Fruit fly (Drosophila melanogaster) whole organism, embryonic: ENCODE results near the gene Wsck.

Source experiments
- Ada2b ChIP-seq: fragments of 200-800 bp; sonication (Bioruptor generic); IDR thresholded peaks from 2 replicates; pipeline ENCODE4 v1.3.6; 2022; ENCODE audit warnings: missing biosample characterization, missing genetic modification characterization
- BEAF-32 ChIP-seq: fragments of 200-800 bp; sonication (Bioruptor generic); optimal IDR thresholded peaks from 3 replicates; lab custom pipeline; 2017; ENCODE audit warnings: missing biosample characterization, missing genetic modification characterization, mild to moderate bottlenecking, moderate library complexity, missing genetic modification reagents
- BtbVII ChIP-seq: fragments of 200-800 bp; sonication (Bioruptor generic); optimal IDR thresholded peaks from 3 replicates; lab custom pipeline; 2017; ENCODE audit warnings: missing biosample characterization, mild to moderate bottlenecking, missing genetic modification characterization
- CG10543 ChIP-seq: fragments of 200-800 bp; sonication (Bioruptor generic); optimal IDR thresholded peaks from 3 replicates; lab custom pipeline; 2017; ENCODE audit warnings: missing biosample characterization, mild to moderate bottlenecking, missing genetic modification characterization, moderate library complexity
- CG11560 ChIP-seq: fragments of 200-800 bp; sonication (Bioruptor generic); IDR thresholded peaks from 3 replicates; pipeline ENCODE4 v1.3.6; 2022; ENCODE audit warnings: missing biosample characterization, missing genetic modification characterization
- CG13123 ChIP-seq: fragments of 200-800 bp; sonication (Bioruptor generic); optimal IDR thresholded peaks from 2 replicates; lab custom pipeline; 2016; ENCODE audit warnings: missing biosample characterization, missing genetic modification characterization
- CG13287 ChIP-seq: fragments of 200-800 bp; sonication (Bioruptor generic); IDR thresholded peaks from 2 replicates; pipeline ENCODE4 v1.3.6; 2022; ENCODE audit warnings: missing biosample characterization, missing genetic modification characterization; ENCODE audit not compliant: partially characterized antibody
- CG13894 ChIP-seq: fragments of 200-800 bp; sonication (Bioruptor generic); optimal IDR thresholded peaks from 3 replicates; lab custom pipeline; 2018; ENCODE audit warnings: missing biosample characterization, mild to moderate bottlenecking, missing genetic modification characterization, moderate library complexity
- CG14965 ChIP-seq: fragments of 200-800 bp; sonication (Bioruptor generic); optimal IDR thresholded peaks from 2 replicates; lab custom pipeline; 2016; ENCODE audit warnings: missing biosample characterization, missing genetic modification characterization, borderline replicate concordance
- CG15269 ChIP-seq: fragments of 200-800 bp; sonication (Bioruptor generic); optimal IDR thresholded peaks from 2 replicates; lab custom pipeline; 2018; ENCODE audit warnings: missing biosample characterization, mild to moderate bottlenecking, missing genetic modification characterization, moderate library complexity
- CG1603 ChIP-seq: fragments of 200-800 bp; sonication (Bioruptor generic); optimal IDR thresholded peaks from 2 replicates; lab custom pipeline; 2019; ENCODE audit warnings: missing biosample characterization, mild to moderate bottlenecking, missing genetic modification characterization, moderate library complexity
- CG16779 ChIP-seq: fragments of 200-800 bp; sonication (Bioruptor generic); IDR thresholded peaks from 2 replicates; pipeline ENCODE4 v1.3.6; 2022; ENCODE audit warnings: missing biosample characterization, missing genetic modification characterization
- CG17359 ChIP-seq: fragments of 200-800 bp; sonication (Bioruptor generic); optimal IDR thresholded peaks from 3 replicates; lab custom pipeline; 2018; ENCODE audit warnings: missing biosample characterization, mild to moderate bottlenecking, missing genetic modification characterization, moderate library complexity
- CG17361 ChIP-seq: fragments of 200-800 bp; sonication (Bioruptor generic); IDR thresholded peaks from 3 replicates; pipeline ENCODE4 v1.3.6; 2022; ENCODE audit warnings: missing biosample characterization, missing genetic modification characterization
- CG1832 ChIP-seq: fragments of 200-800 bp; sonication (Bioruptor generic); optimal IDR thresholded peaks from 2 replicates; lab custom pipeline; 2017; ENCODE audit warnings: missing biosample characterization, mild to moderate bottlenecking, missing genetic modification characterization, inconsistent platforms
- CG18599 ChIP-seq: fragments of 200-800 bp; sonication (Bioruptor generic); optimal IDR thresholded peaks from 3 replicates; lab custom pipeline; 2017; ENCODE audit warnings: missing biosample characterization, missing genetic modification characterization, mild to moderate bottlenecking, moderate library complexity, missing genetic modification reagents
- CG2199 ChIP-seq: fragments of 200-800 bp; sonication (Bioruptor generic); IDR thresholded peaks from 3 replicates; pipeline ENCODE4 v1.3.6; 2022; ENCODE audit warnings: missing biosample characterization, missing genetic modification characterization
- CG30020 ChIP-seq: fragments of 200-800 bp; optimal IDR thresholded peaks from 2 replicates; lab custom pipeline; 2019; ENCODE audit warnings: missing biosample characterization, mild to moderate bottlenecking, missing genetic modification characterization, moderate library complexity
- CG3065 ChIP-seq: fragments of 200-800 bp; sonication (Bioruptor generic); optimal IDR thresholded peaks from 2 replicates; lab custom pipeline; 2016; ENCODE audit warnings: missing biosample characterization, missing genetic modification characterization
- CG4424 ChIP-seq: fragments of 200-800 bp; sonication (Bioruptor generic); optimal IDR thresholded peaks from 3 replicates; lab custom pipeline; 2016; ENCODE audit warnings: missing biosample characterization, missing genetic modification characterization
- CG7745 ChIP-seq: fragments of 200-800 bp; sonication (Bioruptor generic); optimal IDR thresholded peaks from 2 replicates; lab custom pipeline; 2018; ENCODE audit warnings: missing biosample characterization, mild to moderate bottlenecking, missing genetic modification characterization, moderate library complexity
- CG8388 ChIP-seq: fragments of 200-800 bp; sonication (Bioruptor generic); optimal IDR thresholded peaks from 2 replicates; lab custom pipeline; 2019; ENCODE audit warnings: missing biosample characterization, mild to moderate bottlenecking, missing genetic modification characterization, moderate library complexity
- D19A ChIP-seq: fragments of 200-800 bp; optimal IDR thresholded peaks from 3 replicates; lab custom pipeline; 2019; ENCODE audit warnings: missing biosample characterization, mild to moderate bottlenecking, missing genetic modification characterization, moderate library complexity
- Dp ChIP-seq: fragments of 200-800 bp; sonication (Bioruptor generic); optimal IDR thresholded peaks from 2 replicates; lab custom pipeline; 2018; ENCODE audit warnings: missing biosample characterization, mild to moderate bottlenecking, missing genetic modification characterization, moderate library complexity
- E2f2 ChIP-seq: fragments of 200-800 bp; sonication (Bioruptor generic); IDR thresholded peaks from 2 replicates; pipeline ENCODE4 v1.3.6; 2022; ENCODE audit warnings: missing biosample characterization, missing genetic modification characterization
- HLH4C ChIP-seq: fragments of 200-800 bp; sonication (Bioruptor generic); IDR thresholded peaks from 3 replicates; pipeline ENCODE4 v1.3.6; 2022; ENCODE audit warnings: missing biosample characterization, missing genetic modification characterization; ENCODE audit not compliant: partially characterized antibody
- Hand ChIP-seq: fragments of 200-800 bp; sonication (Bioruptor generic); optimal IDR thresholded peaks from 2 replicates; lab custom pipeline; 2017; ENCODE audit warnings: mild to moderate bottlenecking, missing biosample characterization, missing genetic modification reagents, missing genetic modification characterization
- Hr51 ChIP-seq, 2 experiments: fragments of 200-800 bp; sonication (Bioruptor generic); optimal IDR thresholded peaks; 2 replicates in 1 of 2; 3 replicates in 1 of 2; lab custom pipeline; 2016 to 2018; ENCODE audit warnings: missing biosample characterization in 2 of 2, missing genetic modification characterization in 2 of 2, mild to moderate bottlenecking in 1 of 2, moderate library complexity in 1 of 2
- Rx ChIP-seq: fragments of 200-800 bp; sonication (Bioruptor generic); IDR thresholded peaks from 2 replicates; pipeline ENCODE4 v1.3.6; 2022; ENCODE audit warnings: missing biosample characterization, missing genetic modification characterization
- Tbp ChIP-seq: fragments of >200 bp; optimal IDR thresholded peaks from 2 replicates; lab custom pipeline; 2018; ENCODE audit warnings: missing biosample characterization, missing genetic modification characterization
- ac ChIP-seq: fragments of 200-800 bp; sonication (Bioruptor generic); optimal IDR thresholded peaks from 3 replicates; lab custom pipeline; 2017; ENCODE audit warnings: missing biosample characterization, mild to moderate bottlenecking, missing genetic modification characterization
- ara ChIP-seq: fragments of 200-800 bp; sonication (Bioruptor generic); IDR thresholded peaks from 2 replicates; pipeline ENCODE4 v1.3.6; 2022; ENCODE audit warnings: missing biosample characterization, missing genetic modification characterization
- caup ChIP-seq: fragments of 200-800 bp; sonication (Bioruptor generic); optimal IDR thresholded peaks from 3 replicates; lab custom pipeline; 2017; ENCODE audit warnings: missing biosample characterization, mild to moderate bottlenecking, missing genetic modification characterization, moderate library complexity; ENCODE audit not compliant: severe bottlenecking
- corto ChIP-seq: fragments of 200-800 bp; sonication (Bioruptor generic); optimal IDR thresholded peaks from 2 replicates; lab custom pipeline; 2016; ENCODE audit warnings: missing biosample characterization, mild to moderate bottlenecking, missing genetic modification characterization, moderate library complexity
- dysf ChIP-seq: fragments of 200-800 bp; sonication (Bioruptor generic); IDR thresholded peaks from 3 replicates; pipeline ENCODE4 v1.3.6; 2022; ENCODE audit warnings: missing biosample characterization, missing genetic modification characterization
- emc ChIP-seq: fragments of 200-800 bp; sonication (Bioruptor generic); optimal IDR thresholded peaks from 2 replicates; lab custom pipeline; 2016; ENCODE audit warnings: missing biosample characterization, missing genetic modification characterization
- fd96Cb ChIP-seq: fragments of 200-800 bp; sonication (Bioruptor generic); optimal IDR thresholded peaks from 2 replicates; lab custom pipeline; 2018; ENCODE audit warnings: missing biosample characterization, mild to moderate bottlenecking, missing genetic modification characterization, moderate library complexity
- ftz-f1 ChIP-seq: fragments of 200-800 bp; sonication (Bioruptor generic); optimal IDR thresholded peaks from 2 replicates; lab custom pipeline; 2016; ENCODE audit warnings: missing biosample characterization, missing genetic modification characterization
- gem ChIP-seq: fragments of 200-800 bp; sonication (Bioruptor generic); optimal IDR thresholded peaks from 2 replicates; lab custom pipeline; 2019; ENCODE audit warnings: missing biosample characterization, mild to moderate bottlenecking, missing genetic modification characterization, moderate library complexity
- gsb-n ChIP-seq: fragments of 200-800 bp; sonication (Bioruptor generic); optimal IDR thresholded peaks from 3 replicates; lab custom pipeline; 2018; ENCODE audit warnings: missing biosample characterization, mild to moderate bottlenecking, missing genetic modification characterization
- nerfin-2 ChIP-seq: fragments of 200-800 bp; sonication (Bioruptor generic); IDR thresholded peaks from 2 replicates; pipeline ENCODE4 v1.3.6; 2022; ENCODE audit warnings: missing biosample characterization, missing genetic modification characterization; ENCODE audit not compliant: partially characterized antibody
- otp ChIP-seq: fragments of 200-800 bp; sonication (Bioruptor generic); IDR thresholded peaks from 3 replicates; pipeline ENCODE4, ENCODE4 v1.3.6; 2022; ENCODE audit warnings: missing biosample characterization, missing genetic modification characterization
- pnt ChIP-seq: fragments of 200-800 bp; sonication (Bioruptor generic); optimal IDR thresholded peaks from 3 replicates; lab custom pipeline; 2016; ENCODE audit warnings: missing biosample characterization, missing genetic modification characterization
- sens ChIP-seq: fragments of 200-800 bp; sonication (Bioruptor generic); peaks from one replicate; lab custom pipeline; 2016; ENCODE audit warnings: missing biosample characterization, missing genetic modification characterization
- seq ChIP-seq: fragments of 200-800 bp; sonication (Bioruptor generic); IDR thresholded peaks from 2 replicates; pipeline ENCODE4 v1.3.6; 2022; ENCODE audit warnings: missing biosample characterization, missing genetic modification characterization
- shn ChIP-seq: fragments of 200-800 bp; sonication (Bioruptor generic); optimal IDR thresholded peaks from 3 replicates; lab custom pipeline; 2016; ENCODE audit warnings: missing biosample characterization, missing genetic modification characterization
- slou ChIP-seq: fragments of 200-800 bp; sonication (Bioruptor generic); optimal IDR thresholded peaks from 3 replicates; lab custom pipeline; 2016; ENCODE audit warnings: missing biosample characterization, missing genetic modification characterization
- sna ChIP-seq: fragments of 200-800 bp; sonication (Bioruptor generic); IDR thresholded peaks from 2 replicates; pipeline ENCODE4 v1.3.6; 2022; ENCODE audit warnings: missing biosample characterization, missing genetic modification characterization; ENCODE audit not compliant: partially characterized antibody
- tap ChIP-seq: fragments of 200-800 bp; optimal IDR thresholded peaks from 3 replicates; lab custom pipeline; 2019; ENCODE audit warnings: missing biosample characterization, mild to moderate bottlenecking, missing genetic modification characterization, moderate library complexity
- trh ChIP-seq: fragments of 200-800 bp; sonication (Bioruptor generic); optimal IDR thresholded peaks from 2 replicates; lab custom pipeline; 2016; ENCODE audit warnings: missing biosample characterization, missing genetic modification characterization

Wsck gene

dm6 chr3R:24654770-24655322, 25.0 kb upstream of the Wsck start, which contains the start of the genes CG31125 and CG6695 (continued):
- TF ChIP-seq HLH4C (GFP tag; lab: Robert Waterston, UW) = peak; percentile 72; the same call in 1 of the 3 replicates
- peak; percentile 27 for TF ChIP-seq caup
- no peak for TF ChIP-seq tap
- TF ChIP-seq dysf (GFP tag; lab: Robert Waterston, UW) = peak; percentile 58; the same call in 2 of the 3 replicates
- TF ChIP-seq CG8388 (GFP tag; lab: Kevin White, UChicago) = peak; percentile 12
- TF ChIP-seq CG7745 (tag; lab: Kevin White, UChicago) = no peak
- peak; percentile 92 for TF ChIP-seq E2f2
- peak; percentile 94 for TF ChIP-seq BEAF-32 (GFP tag; lab: Kevin White, UChicago)
- TF ChIP-seq trh = no peak
- no peak for TF ChIP-seq CG11560 (tag; lab: Robert Waterston, UW)
- TF ChIP-seq CG1603 (tag; lab: Kevin White, UChicago) = peak; percentile 73
- no peak for TF ChIP-seq gsb-n
- TF ChIP-seq gem (tag; lab: Kevin White, UChicago) = no peak
- TF ChIP-seq CG13123 (GFP tag; lab: Kevin White, UChicago) = peak; percentile 40
- no peak for TF ChIP-seq slou (GFP tag; lab: Kevin White, UChicago)
- TF ChIP-seq BtbVII (GFP tag; lab: Kevin White, UChicago) = no peak
- TF ChIP-seq ara (GFP tag; lab: Robert Waterston, UW) = no peak
- TF ChIP-seq CG1832 = no peak
- no peak for TF ChIP-seq CG18599 (GFP tag; lab: Kevin White, UChicago)
- no peak for TF ChIP-seq seq (GFP tag; lab: Robert Waterston, UW)
- peak; percentile 20 for TF ChIP-seq CG10543 (GFP tag; lab: Kevin White, UChicago)
- peak; percentile 58; the same call in 1 of the 2 replicates for TF ChIP-seq nerfin-2
- no peak for TF ChIP-seq CG16779 (GFP tag; lab: Robert Waterston, UW)
- TF ChIP-seq Tbp = no peak
- no peak for TF ChIP-seq corto (GFP tag; lab: Kevin White, UChicago)
- peak; percentile 74 for TF ChIP-seq shn (GFP tag; lab: Kevin White, UChicago)
- TF ChIP-seq ftz-f1 = no peak
- TF ChIP-seq pnt (GFP tag; lab: Kevin White, UChicago) = peak; percentile 55
- TF ChIP-seq Dp (GFP tag; lab: Kevin White, UChicago) = peak; percentile 83
- TF ChIP-seq CG30020 (tag; lab: Kevin White, UChicago) = peak; percentile 54
- TF ChIP-seq CG17359 (tag; lab: Kevin White, UChicago) = no peak
- TF ChIP-seq Hand (GFP tag; lab: Kevin White, UChicago) = no peak
- no peak for TF ChIP-seq Ada2b (GFP tag; lab: Robert Waterston, UW)
- TF ChIP-seq CG17361 (GFP tag; lab: Robert Waterston, UW) = no peak; the same call in 1 of the 3 replicates
- TF ChIP-seq ac (GFP tag; lab: Kevin White, UChicago) = no peak
- no peak for TF ChIP-seq emc
- TF ChIP-seq CG4424 = peak; percentile 24
- no peak for TF ChIP-seq CG3065
- no peak for TF ChIP-seq sens (GFP tag; lab: Kevin White, UChicago)
- no peak for TF ChIP-seq CG2199
- TF ChIP-seq CG13287 (GFP tag; lab: Robert Waterston, UW) = peak; percentile 88
- peak; percentile 70 for TF ChIP-seq sna (GFP tag; lab: Robert Waterston, UW)
- no peak for TF ChIP-seq CG13894 (tag; lab: Kevin White, UChicago)
- TF ChIP-seq otp (GFP tag; lab: Robert Waterston, UW) = no peak
- no peak for TF ChIP-seq CG15269 (tag; lab: Kevin White, UChicago)
- TF ChIP-seq Hr51 (GFP tag; optimal IDR thresholded peaks at IDR 0.05; lab: Kevin White, UChicago) = peak in 1 of 2 experiments; percentile 35
- no peak for TF ChIP-seq fd96Cb (tag; lab: Kevin White, UChicago)
- no peak for TF ChIP-seq CG14965 (GFP tag; lab: Kevin White, UChicago)
- TF ChIP-seq D19A (tag; lab: Kevin White, UChicago) = no peak
- TF ChIP-seq Rx (GFP tag; lab: Robert Waterston, UW) = no peak
